Fruit fly (Drosophila melanogaster) Kc167 (cell line): ENCODE data around the gene CrebA.

Source experiments
- Myc ChIP-seq: fragments of >200 bp; optimal IDR thresholded peaks from 2 replicates; lab custom pipeline; 2017; ENCODE audit warnings: missing external identifiers
- Sin3A ChIP-seq: fragments of >200 bp; optimal IDR thresholded peaks from 2 replicates; lab custom pipeline; 2018; ENCODE audit warnings: missing external identifiers
- h ChIP-seq: fragments of >200 bp; optimal IDR thresholded peaks from 3 replicates; lab custom pipeline; 2018; ENCODE audit warnings: missing external identifiers

DNA sequence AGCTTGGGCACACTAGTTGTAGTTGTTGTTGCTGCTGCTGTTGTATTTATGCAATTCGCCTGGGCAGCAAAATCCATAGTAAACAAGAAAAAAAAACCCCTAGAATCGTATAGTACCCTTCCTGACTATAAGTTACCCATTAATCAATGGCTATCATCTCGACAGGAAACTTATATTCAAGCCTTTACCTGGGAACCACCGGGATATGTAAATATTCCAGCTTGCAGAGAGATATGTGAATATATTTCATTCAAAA lies 28.6 kb downstream of the CrebA start:
- TF ChIP-seq h (lab: Kevin White, UChicago), result no peak
- TF ChIP-seq Myc (lab: Kevin White, UChicago), result no peak
- no peak for TF ChIP-seq Sin3A
